Worm (Caenorhabditis elegans): Measurements from ENCODE around the gene tat-4.

tat-4 gene

DNA sequence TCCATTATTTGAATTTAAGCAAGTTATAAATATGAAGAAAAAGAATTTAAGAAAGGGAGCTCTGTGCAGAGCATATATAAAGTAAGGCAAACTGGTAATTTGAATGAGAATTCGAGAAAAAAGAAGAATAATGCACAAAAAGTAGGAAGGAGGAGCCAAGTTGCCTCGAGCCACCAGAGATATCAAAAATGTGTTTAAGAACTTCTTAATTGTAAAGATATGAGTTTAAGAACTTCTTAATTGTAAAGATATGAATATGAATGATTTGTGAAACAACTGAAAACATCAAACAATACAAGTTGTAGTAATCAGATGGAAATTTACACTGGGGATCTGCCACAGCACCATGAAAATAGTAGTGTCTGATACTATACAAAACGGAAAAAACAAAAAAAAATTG is 42.8 kb upstream of the tat-4 start, which contains the start of gene F13H8.6:
TSS of gene F13H8.6 (minus strand) at position 101 of the 400 bp plus-strand sequence.
- TF ChIP-seq ama-1 (optimal IDR thresholded peaks at IDR 0.05) (no peak), nhr-237 (tag; optimal IDR thresholded peaks at IDR 0.05) (no peak), sup-37 (GFP tag; optimal IDR thresholded peaks at IDR 0.05) (no peak), ceh-88 (GFP tag; IDR thresholded peaks at IDR 0.05) (no peak), lin-35 (GFP tag; optimal IDR thresholded peaks at IDR 0.05) (no peak), hlh-4 (tag; optimal IDR thresholded peaks at IDR 0.05) (no peak), skn-1 (tag; optimal IDR thresholded peaks at IDR 0.05) (no peak), Y116A8C.19 (tag; optimal IDR thresholded peaks at IDR 0.05; ENCODE audit: borderline replicate concordance) (no peak), blmp-1 (tag; optimal IDR thresholded peaks at IDR 0.05) (no peak), fkh-4 (tag; optimal IDR thresholded peaks at IDR 0.05; ENCODE audit: borderline replicate concordance) (no peak), mdl-1 (tag; optimal IDR thresholded peaks at IDR 0.05) (no peak), aha-1 (tag; optimal IDR thresholded peaks at IDR 0.05) (no peak), C16A3.4 (tag; optimal IDR thresholded peaks at IDR 0.05) (no peak), efl-3 (GFP tag; optimal IDR thresholded peaks at IDR 0.05) (no peak), pqm-1 (tag; optimal IDR thresholded peaks at IDR 0.05) (no peak), lin-14 (GFP tag; optimal IDR thresholded peaks at IDR 0.05) (no peak), unc-98 (GFP tag; IDR thresholded peaks at IDR 0.05) (no peak)

- no peak for TF ChIP-seq ceh-82 (tag; optimal IDR thresholded peaks at IDR 0.05)
- no peak for TF ChIP-seq unc-86 (tag; optimal IDR thresholded peaks at IDR 0.05)
- TF ChIP-seq sup-37 (GFP tag; optimal IDR thresholded peaks at IDR 0.05): no peak
- TF ChIP-seq pqm-1 (tag; optimal IDR thresholded peaks at IDR 0.05): peak; percentile 29
- no peak for TF ChIP-seq fkh-8 (tag; optimal IDR thresholded peaks at IDR 0.05)
- no peak for TF ChIP-seq unc-30 (tag; optimal IDR thresholded peaks at IDR 0.05)
- no peak for TF ChIP-seq nhr-237 (tag; optimal IDR thresholded peaks at IDR 0.05)
- TF ChIP-seq dpl-1 (GFP tag; optimal IDR thresholded peaks at IDR 0.05): no peak
- TF ChIP-seq lin-35 (GFP tag; optimal IDR thresholded peaks at IDR 0.05): peak in 1 of 2 experiments; percentile 8
- TF ChIP-seq elt-2 (tag; optimal IDR thresholded peaks at IDR 0.05): peak; percentile 54
- TF ChIP-seq C34B4.2 (tag; optimal IDR thresholded peaks at IDR 0.05): no peak
Measured at ce11 chrII:6283074-6283473, 39.0 kb upstream of the tat-4 start, which contains the start of gene F13H8.1. TSS of gene F13H8.1 (plus strand) at chrII:6283384.

ce11 chrII:6281903-6282302 is 37.8 kb upstream of the tat-4 start:
- TF ChIP-seq unc-62 (GFP tag; optimal IDR thresholded peaks at IDR 0.05) (no peak), elt-2 (tag; optimal IDR thresholded peaks at IDR 0.05) (peak; percentile 38)

DNA sequence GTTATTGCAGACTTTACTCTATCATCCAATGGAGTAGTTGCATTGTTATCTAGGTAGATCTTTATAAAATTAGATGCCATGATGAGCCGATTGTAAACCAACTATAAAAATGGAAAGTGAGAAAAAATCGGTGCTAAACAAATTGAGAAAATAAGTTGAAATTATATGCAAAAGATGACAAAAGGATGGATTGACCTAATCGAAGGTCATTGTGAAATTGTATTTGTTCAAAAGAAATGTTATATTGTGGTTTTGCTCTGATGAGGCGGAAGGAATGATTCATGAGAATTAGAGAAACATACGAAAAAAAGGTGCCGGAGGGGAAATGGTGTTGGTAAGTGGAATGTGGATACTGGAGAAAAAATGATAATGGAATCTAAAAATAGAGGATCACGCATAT is 36.9 kb upstream of the tat-4 start, which contains the start of gene scly-1:
TSS of gene scly-1 (minus strand) at position 101 of the 400 bp plus-strand sequence.
- TF ChIP-seq efl-1 (optimal IDR thresholded peaks at IDR 0.05) (no peak), efl-1 (GFP tag; optimal IDR thresholded peaks at IDR 0.05 in 1 of 2) (peak in 1 of 2 experiments; percentile 87), irx-1 (tag; optimal IDR thresholded peaks at IDR 0.05) (no peak), unc-130 (tag; optimal IDR thresholded peaks at IDR 0.05) (no peak)

DNA sequence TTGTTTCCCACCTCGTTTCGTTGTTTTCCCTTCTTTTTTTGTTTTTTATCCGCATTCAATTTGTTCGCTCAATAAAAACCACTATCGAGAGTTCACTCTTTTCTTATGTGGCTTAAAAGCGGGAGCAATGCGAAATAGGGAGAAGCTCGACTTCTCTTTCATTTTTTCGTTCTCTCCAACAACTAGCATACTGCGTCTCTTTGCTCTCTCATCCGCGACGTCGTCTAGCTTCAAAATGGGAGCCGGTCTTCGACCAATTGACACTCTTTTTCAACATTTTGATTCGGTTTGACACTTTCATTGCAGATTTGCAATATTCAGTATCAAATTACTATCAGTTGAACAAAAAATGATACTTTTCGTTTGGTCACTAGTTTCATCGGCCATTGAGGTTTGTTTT is 29.8 kb upstream of the tat-4 start, which contains the start of gene bpl-1:
TSS of gene bpl-1 (plus strand) at position 301 of the 400 bp plus-strand sequence.
- TF ChIP-seq nhr-71 (tag; optimal IDR thresholded peaks at IDR 0.05): no peak
- TF ChIP-seq C34B4.2 (tag; optimal IDR thresholded peaks at IDR 0.05): no peak
- no peak for TF ChIP-seq unc-98 (GFP tag; IDR thresholded peaks at IDR 0.05)
- TF ChIP-seq nhr-28 (tag; optimal IDR thresholded peaks at IDR 0.05): no peak
- TF ChIP-seq efl-1 (optimal IDR thresholded peaks at IDR 0.05): peak; percentile 3 to 9
- no peak for TF ChIP-seq efl-1 (GFP tag; optimal IDR thresholded peaks at IDR 0.05 in 1 of 2)
- TF ChIP-seq ceh-82 (tag; optimal IDR thresholded peaks at IDR 0.05): peak in 1 of 3 experiments; percentile 2
- peak in 1 of 2 experiments; percentile 1 for TF ChIP-seq lsy-2 (tag; optimal IDR thresholded peaks at IDR 0.05)
- no peak for TF ChIP-seq dsc-1 (tag; optimal IDR thresholded peaks at IDR 0.05)
- peak; percentile 28 for TF ChIP-seq lin-14 (GFP tag; optimal IDR thresholded peaks at IDR 0.05)
- peak in 1 of 3 experiments; percentile 10 for TF ChIP-seq dpl-1 (GFP tag; optimal IDR thresholded peaks at IDR 0.05)
- TF ChIP-seq nhr-47 (tag; optimal IDR thresholded peaks at IDR 0.05): no peak
- no peak for TF ChIP-seq alr-1 (tag; optimal IDR thresholded peaks at IDR 0.05; ENCODE audit: borderline replicate concordance)

Data from whole organism, L1 larva.